Fruit fly (Drosophila melanogaster): ENCODE measurements around the gene Best1.

Best1 gene

DNA sequence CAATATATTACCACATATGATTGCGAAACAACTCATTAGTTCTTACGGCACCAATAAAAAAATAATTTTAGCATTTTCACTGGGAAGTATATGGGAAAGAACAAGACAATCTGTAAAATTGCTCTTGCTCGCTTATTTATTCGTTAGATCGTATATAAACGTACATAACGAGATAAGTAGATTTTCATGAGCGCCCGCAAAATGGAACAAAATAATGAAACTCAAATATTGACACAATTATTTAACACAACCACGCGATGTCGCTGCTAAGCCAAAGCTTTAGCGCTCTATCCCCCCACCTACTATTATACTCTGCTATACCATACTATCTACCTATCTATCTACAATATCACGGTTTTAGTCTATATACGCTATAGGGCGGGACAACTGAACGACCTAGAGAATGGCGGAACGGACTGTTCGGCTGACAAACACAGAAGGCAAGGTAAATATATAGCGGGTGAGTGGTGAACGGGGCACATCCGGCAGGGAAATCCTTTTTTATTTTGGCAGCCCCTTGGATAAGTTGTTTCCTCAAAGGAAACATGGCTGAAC, 39.2 kb downstream of the Best1 start (continued):
- TF ChIP-seq Hr3 (GFP tag; optimal IDR thresholded peaks at IDR 0.05) (no peak), CG16779 (GFP tag; IDR thresholded peaks at IDR 0.05) (no peak), CG8281 (tag; optimal IDR thresholded peaks at IDR 0.05) (no peak), Pdp1 (GFP tag; optimal IDR thresholded peaks at IDR 0.05) (peak in 1 of 2 experiments; percentile 87), CG10274 (GFP tag; optimal IDR thresholded peaks at IDR 0.05) (peak; percentile 7), CG3281 (GFP tag; optimal IDR thresholded peaks at IDR 0.05) (peak; percentile 1), Lpt (GFP tag; optimal IDR thresholded peaks at IDR 0.05) (no peak), mirr (GFP tag; optimal IDR thresholded peaks at IDR 0.05) (peak; percentile 47), CG13296 (GFP tag; optimal IDR thresholded peaks at IDR 0.05) (peak; percentile 72), CG15269 (tag; optimal IDR thresholded peaks at IDR 0.05) (peak; percentile 10), Med (GFP tag) (peak; percentile 58), CG2199 (GFP tag; IDR thresholded peaks at IDR 0.05) (0 out of 3 replicates have a peak, but pooled peaks have one; percentile 8), pan (optimal IDR thresholded peaks at IDR 0.05) (no peak), pan (GFP tag; optimal IDR thresholded peaks at IDR 0.05 in 1 of 2, IDR thresholded peaks at IDR 0.05 in 1 of 2) (no peak), CG6175 (GFP tag; IDR thresholded peaks at IDR 0.05) (no peak), ci (GFP tag; IDR thresholded peaks at IDR 0.05) (0 out of 3 replicates have a peak, but pooled peaks have one; percentile 29), CG12071 (GFP tag; optimal IDR thresholded peaks at IDR 0.05) (peak; percentile 5), wdn (GFP tag; IDR thresholded peaks at IDR 0.05) (no peak), BtbVII (GFP tag; optimal IDR thresholded peaks at IDR 0.05) (peak; percentile 3), odd (GFP tag; optimal IDR thresholded peaks at IDR 0.05) (peak; percentile 13), vfl (GFP tag; optimal IDR thresholded peaks at IDR 0.05) (no peak), CG6765 (GFP tag; optimal IDR thresholded peaks at IDR 0.05) (peak; percentile 49), D19B (GFP tag; optimal IDR thresholded peaks at IDR 0.05) (no peak), Doc2 (GFP tag; IDR thresholded peaks at IDR 0.05) (no peak), CG18599 (GFP tag; optimal IDR thresholded peaks at IDR 0.05) (peak; percentile 40), HLH54F (GFP tag; optimal IDR thresholded peaks at IDR 0.05) (no peak), bab2 (GFP tag; optimal IDR thresholded peaks at IDR 0.05) (no peak), CG10543 (GFP tag; optimal IDR thresholded peaks at IDR 0.05) (peak; percentile 25), CG2129 (GFP tag; IDR thresholded peaks at IDR 0.05; ENCODE audit: partially characterized antibody) (no peak), repo (GFP tag; optimal IDR thresholded peaks at IDR 0.05) (no peak), CG2678 (tag; optimal IDR thresholded peaks at IDR 0.05) (peak; percentile 34), CG14710 (tag; optimal IDR thresholded peaks at IDR 0.05) (no peak), CG11456 (GFP tag; IDR thresholded peaks at IDR 0.05) (no peak), Fer3 (tag; optimal IDR thresholded peaks at IDR 0.05) (peak; percentile 8), pb (GFP tag; optimal IDR thresholded peaks at IDR 0.05) (no peak), Awh (GFP tag; IDR thresholded peaks at IDR 0.05) (no peak), CG4424 (GFP tag; optimal IDR thresholded peaks at IDR 0.05) (no peak), ash1 (GFP tag; optimal IDR thresholded peaks at IDR 0.05) (no peak), Oaz (GFP tag; IDR thresholded peaks at IDR 0.05) (no peak)

DNA sequence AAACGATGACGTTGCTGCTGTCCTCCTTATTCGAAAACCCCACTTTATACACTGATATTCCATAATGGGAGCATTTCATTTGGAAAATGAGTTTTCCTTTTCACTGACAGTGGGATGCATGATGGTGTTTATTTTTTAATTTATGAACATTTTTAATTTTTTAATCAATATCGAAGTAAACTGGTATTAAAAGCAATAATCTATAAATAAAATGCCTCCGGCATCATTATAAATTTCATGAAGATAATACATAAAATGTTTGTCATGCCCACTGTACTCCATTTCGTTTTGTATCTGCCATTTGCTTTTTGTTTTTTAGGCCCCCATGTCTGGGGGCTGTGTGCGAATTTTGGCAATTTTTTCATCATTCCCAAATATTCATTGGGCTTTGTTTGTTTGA, 40.2 kb downstream of the Best1 start:
- TF ChIP-seq ssp (GFP tag; IDR thresholded peaks at IDR 0.05), result no peak; the same call in 1 of the 2 replicates
- TF ChIP-seq Rx (GFP tag; IDR thresholded peaks at IDR 0.05), result peak; percentile 51
- TF ChIP-seq CG2875 (GFP tag; optimal IDR thresholded peaks at IDR 0.05), result no peak
- no peak; the same call in 1 of the 2 replicates for TF ChIP-seq rib (GFP tag; IDR thresholded peaks at IDR 0.05)
- TF ChIP-seq CG8944 (GFP tag; optimal IDR thresholded peaks at IDR 0.05), result no peak
- peak; percentile 30 for TF ChIP-seq Camta (GFP tag; optimal IDR thresholded peaks at IDR 0.05)
- peak; percentile 51; the same call in 1 of the 2 replicates for TF ChIP-seq cas (GFP tag; IDR thresholded peaks at IDR 0.05)
- TF ChIP-seq knrl (GFP tag; IDR thresholded peaks at IDR 0.05; ENCODE audit: partially characterized antibody), result no peak
- no peak for TF ChIP-seq NFAT (GFP tag; IDR thresholded peaks at IDR 0.05)
- no peak for TF ChIP-seq NC2β (GFP tag; optimal IDR thresholded peaks at IDR 0.05)
- peak; percentile 78 for TF ChIP-seq CG2678 (tag; optimal IDR thresholded peaks at IDR 0.05)
- TF ChIP-seq fd3F (GFP tag; optimal IDR thresholded peaks at IDR 0.05), result peak; percentile 51
- no peak for TF ChIP-seq CHES-1-like (GFP tag; optimal IDR thresholded peaks at IDR 0.05)
- peak; percentile 47 for TF ChIP-seq CG12155 (GFP tag; optimal IDR thresholded peaks at IDR 0.05)
- no peak for TF ChIP-seq CG30431 (GFP tag; optimal IDR thresholded peaks at IDR 0.05)
